Fruit fly (Drosophila melanogaster) whole organism, embryonic: Measurements from ENCODE around the gene Tsp97E.

Source experiments
- Ada2b ChIP-seq: fragments of 200-800 bp; sonication (Bioruptor generic); IDR thresholded peaks from 2 replicates; pipeline ENCODE4 v1.3.6; 2022; ENCODE audit warnings: missing biosample characterization, missing genetic modification characterization
- B-H2 ChIP-seq: fragments of 200-800 bp; sonication (Bioruptor generic); optimal IDR thresholded peaks from 2 replicates; lab custom pipeline; 2018; ENCODE audit warnings: missing biosample characterization, mild to moderate bottlenecking, missing genetic modification characterization
- CG10147 ChIP-seq: fragments of 200-800 bp; sonication (Bioruptor generic); optimal IDR thresholded peaks from 2 replicates; lab custom pipeline; 2019; ENCODE audit warnings: missing biosample characterization, mild to moderate bottlenecking, missing genetic modification characterization, moderate library complexity
- CG10654 ChIP-seq: fragments of 200-800 bp; sonication (Bioruptor generic); optimal IDR thresholded peaks from 2 replicates; lab custom pipeline; 2016; ENCODE audit warnings: missing biosample characterization, missing genetic modification characterization
- CG14441 ChIP-seq: fragments of 200-800 bp; sonication (Bioruptor generic); IDR thresholded peaks from 2 replicates; pipeline ENCODE4 v1.3.6; 2022; ENCODE audit warnings: missing biosample characterization, missing genetic modification characterization
- CG14860 ChIP-seq: fragments of 200-800 bp; sonication (Bioruptor generic); IDR thresholded peaks from 3 replicates; pipeline ENCODE4 v1.3.6; 2022; ENCODE audit warnings: missing biosample characterization, missing genetic modification characterization; ENCODE audit not compliant: partially characterized antibody
- CG17359 ChIP-seq: fragments of 200-800 bp; sonication (Bioruptor generic); optimal IDR thresholded peaks from 3 replicates; lab custom pipeline; 2018; ENCODE audit warnings: missing biosample characterization, mild to moderate bottlenecking, missing genetic modification characterization, moderate library complexity
- CG17361 ChIP-seq: fragments of 200-800 bp; sonication (Bioruptor generic); IDR thresholded peaks from 3 replicates; pipeline ENCODE4 v1.3.6; 2022; ENCODE audit warnings: missing biosample characterization, missing genetic modification characterization
- CG18764 ChIP-seq: fragments of 200-800 bp; sonication (Bioruptor generic); optimal IDR thresholded peaks from 3 replicates; lab custom pipeline; 2016; ENCODE audit warnings: missing biosample characterization, missing genetic modification characterization
- CG2129 ChIP-seq: fragments of 200-800 bp; sonication (Bioruptor generic); IDR thresholded peaks from 2 replicates; pipeline ENCODE4 v1.3.6; 2022; ENCODE audit warnings: missing biosample characterization, missing genetic modification characterization; ENCODE audit not compliant: partially characterized antibody
- CG3163 ChIP-seq: fragments of 200-800 bp; sonication (Bioruptor generic); optimal IDR thresholded peaks from 3 replicates; lab custom pipeline; 2016; ENCODE audit warnings: missing biosample characterization, missing genetic modification characterization
- CG34422 ChIP-seq: fragments of 200-800 bp; sonication (Bioruptor generic); IDR thresholded peaks from 3 replicates; pipeline ENCODE4 v1.3.6; 2022; ENCODE audit warnings: missing biosample characterization, missing genetic modification characterization
- CG4360 ChIP-seq: fragments of 200-800 bp; sonication (Bioruptor generic); IDR thresholded peaks from 2 replicates; pipeline ENCODE4 v1.3.6; 2022; ENCODE audit warnings: missing biosample characterization, missing genetic modification characterization
- CG5245 ChIP-seq: fragments of 200-800 bp; sonication (Bioruptor generic); optimal IDR thresholded peaks from 3 replicates; lab custom pipeline; 2016; ENCODE audit warnings: missing biosample characterization, missing genetic modification characterization
- CG8924 ChIP-seq: fragments of 200-800 bp; optimal IDR thresholded peaks from 3 replicates; lab custom pipeline; 2019; ENCODE audit warnings: missing biosample characterization, mild to moderate bottlenecking, missing genetic modification characterization, moderate library complexity
- CG9437 ChIP-seq: fragments of 200-800 bp; sonication (Bioruptor generic); optimal IDR thresholded peaks from 2 replicates; lab custom pipeline; 2018; ENCODE audit warnings: missing biosample characterization, mild to moderate bottlenecking, missing genetic modification characterization
- CG9609 ChIP-seq: fragments of 200-800 bp; sonication (Bioruptor generic); optimal IDR thresholded peaks from 3 replicates; lab custom pipeline; 2016; ENCODE audit warnings: missing biosample characterization, missing genetic modification characterization
- Fer2 ChIP-seq: fragments of 200-800 bp; sonication (Bioruptor generic); optimal IDR thresholded peaks from 2 replicates; lab custom pipeline; 2018; ENCODE audit warnings: missing biosample characterization, mild to moderate bottlenecking, missing genetic modification characterization, moderate library complexity
- Hmx ChIP-seq: fragments of 200-800 bp; sonication (Bioruptor generic); optimal IDR thresholded peaks from 2 replicates; lab custom pipeline; 2016; ENCODE audit warnings: missing biosample characterization, missing genetic modification characterization
- Jarid2 ChIP-seq: fragments of 200-800 bp; sonication (Bioruptor generic); optimal IDR thresholded peaks from 3 replicates; lab custom pipeline; 2017; ENCODE audit warnings: mild to moderate bottlenecking, missing biosample characterization, missing genetic modification reagents, missing genetic modification characterization
- NK7.1 ChIP-seq: fragments of 200-800 bp; sonication (Bioruptor generic); optimal IDR thresholded peaks from 3 replicates; lab custom pipeline; 2016; ENCODE audit warnings: missing biosample characterization, missing genetic modification characterization
- Nf-YC ChIP-seq: fragments of 200-800 bp; optimal IDR thresholded peaks from 3 replicates; lab custom pipeline; 2019; ENCODE audit warnings: missing biosample characterization, mild to moderate bottlenecking, missing genetic modification characterization, moderate library complexity
- NfI ChIP-seq: fragments of 200-800 bp; sonication (Bioruptor generic); optimal IDR thresholded peaks from 3 replicates; lab custom pipeline; 2018; ENCODE audit warnings: missing biosample characterization, mild to moderate bottlenecking, missing genetic modification characterization, moderate library complexity
- Oli ChIP-seq: fragments of 200-800 bp; sonication (Bioruptor generic); optimal IDR thresholded peaks from 2 replicates; lab custom pipeline; 2018; ENCODE audit warnings: missing biosample characterization, mild to moderate bottlenecking, missing genetic modification characterization, moderate library complexity
- Scr ChIP-seq: fragments of 200-800 bp; sonication (Bioruptor generic); IDR thresholded peaks from 2 replicates; pipeline ENCODE4 v1.3.6; 2022; ENCODE audit warnings: missing biosample characterization, missing genetic modification characterization; ENCODE audit not compliant: partially characterized antibody
- Sox102F ChIP-seq: fragments of 200-800 bp; sonication (Bioruptor generic); optimal IDR thresholded peaks from 2 replicates; lab custom pipeline; 2018; ENCODE audit warnings: missing biosample characterization, mild to moderate bottlenecking, missing genetic modification characterization, moderate library complexity
- Stat92E ChIP-seq, 3 experiments: fragments of >200 bp in 2 of 3; fragments of 200-800 bp in 1 of 3; sonication (Bioruptor generic) in 1 of 3; optimal IDR thresholded peaks; 2 replicates each; lab custom pipeline; 2017 to 2019; ENCODE audit warnings: missing biosample characterization in 3 of 3, missing genetic modification characterization in 3 of 3, mild to moderate bottlenecking in 1 of 3, moderate library complexity in 1 of 3
- YL-1 ChIP-seq: fragments of 200-800 bp; sonication (Bioruptor generic); optimal IDR thresholded peaks from 3 replicates; lab custom pipeline; 2017; ENCODE audit warnings: missing biosample characterization, mild to moderate bottlenecking, missing genetic modification characterization
- ash1 ChIP-seq: fragments of 200-800 bp; sonication (Bioruptor generic); optimal IDR thresholded peaks from 2 replicates; lab custom pipeline; 2018; ENCODE audit warnings: missing biosample characterization, mild to moderate bottlenecking, missing genetic modification characterization
- az2 ChIP-seq: fragments of 200-800 bp; sonication (Bioruptor generic); optimal IDR thresholded peaks from 3 replicates; lab custom pipeline; 2016; ENCODE audit warnings: missing biosample characterization, missing genetic modification characterization
- bcd ChIP-seq: fragments of 200-800 bp; sonication (Bioruptor generic); optimal IDR thresholded peaks from 2 replicates; lab custom pipeline; 2017; ENCODE audit warnings: missing biosample characterization, mild to moderate bottlenecking, missing genetic modification characterization
- chinmo ChIP-seq: fragments of 200-800 bp; sonication (Bioruptor generic); IDR thresholded peaks from 4 replicates; pipeline ENCODE4 v1.3.6; 2022; ENCODE audit warnings: missing biosample characterization, missing genetic modification characterization; ENCODE audit not compliant: partially characterized antibody
- chn ChIP-seq: fragments of 200-800 bp; sonication (Bioruptor generic); optimal IDR thresholded peaks from 2 replicates; lab custom pipeline; 2016; ENCODE audit warnings: missing biosample characterization, missing genetic modification characterization
- dimm ChIP-seq: fragments of 200-800 bp; sonication (Bioruptor generic); IDR thresholded peaks from 2 replicates; pipeline ENCODE4 v1.3.6; 2022; ENCODE audit warnings: missing biosample characterization, missing genetic modification characterization
- dysf ChIP-seq: fragments of 200-800 bp; sonication (Bioruptor generic); IDR thresholded peaks from 3 replicates; pipeline ENCODE4 v1.3.6; 2022; ENCODE audit warnings: missing biosample characterization, missing genetic modification characterization
- fd3F ChIP-seq: fragments of 200-800 bp; sonication (Bioruptor generic); optimal IDR thresholded peaks from 2 replicates; lab custom pipeline; 2018; ENCODE audit warnings: missing biosample characterization, mild to moderate bottlenecking, missing genetic modification characterization, moderate library complexity
- grau ChIP-seq: fragments of 200-800 bp; optimal IDR thresholded peaks from 3 replicates; lab custom pipeline; 2019; ENCODE audit warnings: missing biosample characterization, mild to moderate bottlenecking, missing genetic modification characterization, moderate library complexity
- hth ChIP-seq: fragments of >200 bp; optimal IDR thresholded peaks from 2 replicates; lab custom pipeline; 2017; ENCODE audit warnings: inconsistent platforms
- lmd ChIP-seq: fragments of 200-800 bp; sonication (Bioruptor generic); IDR thresholded peaks from 2 replicates; pipeline ENCODE4 v1.3.6; 2022; ENCODE audit warnings: missing biosample characterization, missing genetic modification characterization
- nau ChIP-seq: fragments of 200-800 bp; sonication (Bioruptor generic); optimal IDR thresholded peaks from 3 replicates; lab custom pipeline; 2017; ENCODE audit warnings: missing biosample characterization, mild to moderate bottlenecking, missing genetic modification characterization, missing genetic modification reagents
- rib ChIP-seq: fragments of 200-800 bp; sonication (Bioruptor generic); IDR thresholded peaks from 2 replicates; pipeline ENCODE4 v1.3.6; 2022; ENCODE audit warnings: missing biosample characterization, missing genetic modification characterization
- sd ChIP-seq: fragments of 200-800 bp; sonication (Bioruptor generic); optimal IDR thresholded peaks from 3 replicates; lab custom pipeline; 2018; ENCODE audit warnings: missing biosample characterization, mild to moderate bottlenecking, missing genetic modification characterization, moderate library complexity
- seq ChIP-seq: fragments of 200-800 bp; sonication (Bioruptor generic); IDR thresholded peaks from 2 replicates; pipeline ENCODE4 v1.3.6; 2022; ENCODE audit warnings: missing biosample characterization, missing genetic modification characterization
- so ChIP-seq: fragments of 200-800 bp; sonication (Bioruptor generic); IDR thresholded peaks from 3 replicates; pipeline ENCODE4 v1.3.6; 2022; ENCODE audit warnings: missing biosample characterization, missing genetic modification characterization
- sob ChIP-seq: fragments of 200-800 bp; sonication (Bioruptor generic); IDR thresholded peaks from 2 replicates; pipeline ENCODE4 v1.3.6; 2022; ENCODE audit warnings: missing biosample characterization, missing genetic modification characterization
- ssp ChIP-seq: fragments of 200-800 bp; sonication (Bioruptor generic); IDR thresholded peaks from 2 replicates; pipeline ENCODE4 v1.3.6; 2022; ENCODE audit warnings: missing biosample characterization, missing genetic modification characterization
- twi ChIP-seq: fragments of 200-800 bp; optimal IDR thresholded peaks from 2 replicates; lab custom pipeline; 2019; ENCODE audit warnings: missing biosample characterization, mild to moderate bottlenecking, missing genetic modification characterization, moderate library complexity
- vfl ChIP-seq: fragments of 200-800 bp; sonication (Bioruptor generic); optimal IDR thresholded peaks from 2 replicates; lab custom pipeline; 2016; ENCODE audit warnings: missing biosample characterization, missing genetic modification characterization
- wek ChIP-seq: fragments of 200-800 bp; sonication (Bioruptor generic); optimal IDR thresholded peaks from 3 replicates; lab custom pipeline; 2018; ENCODE audit warnings: missing biosample characterization, mild to moderate bottlenecking, missing genetic modification characterization, moderate library complexity
- yki ChIP-seq: fragments of >200 bp; optimal IDR thresholded peaks from 3 replicates; lab custom pipeline; 2018

Gene Tsp97E

dm6 chr3R:26915463-26915925 is 49.1 kb downstream of the Tsp97E start, which contains the start of gene CG46339 (continued):
- TF ChIP-seq CG9437 (GFP tag; lab: Kevin White, UChicago) (no peak), Ada2b (GFP tag; lab: Robert Waterston, UW) (peak; percentile 33; the same call in 1 of the 2 replicates), rib (peak; percentile 59; the same call in 1 of the 2 replicates), lmd (GFP tag; lab: Robert Waterston, UW) (peak; percentile 36), Sox102F (GFP tag; lab: Kevin White, UChicago) (peak; percentile 8), CG14441 (GFP tag; lab: Robert Waterston, UW) (0 out of 2 replicates have a peak, but pooled peaks have one; percentile 41), sd (tag; lab: Kevin White, UChicago) (peak; percentile 52), wek (GFP tag; lab: Kevin White, UChicago) (peak; percentile 38), CG9609 (GFP tag; lab: Kevin White, UChicago) (no peak), fd3F (GFP tag; lab: Kevin White, UChicago) (no peak), Stat92E (GFP tag; optimal IDR thresholded peaks at IDR 0.05; lab: Kevin White, UChicago) (no peak), yki (no peak), CG10654 (GFP tag; lab: Kevin White, UChicago) (peak; percentile 14), Fer2 (tag; lab: Kevin White, UChicago) (no peak), NK7.1 (GFP tag; lab: Kevin White, UChicago) (no peak), chinmo (GFP tag; lab: Robert Waterston, UW) (peak; percentile 91; the same call in 2 of the 4 replicates), CG17359 (tag; lab: Kevin White, UChicago) (peak; percentile 64), YL-1 (GFP tag; lab: Kevin White, UChicago) (peak; percentile 16), grau (tag; lab: Kevin White, UChicago) (peak; percentile 9), Hmx (no peak), Jarid2 (GFP tag; lab: Kevin White, UChicago) (peak; percentile 99), vfl (peak; percentile 51), CG8924 (tag; lab: Kevin White, UChicago) (peak; percentile 56), CG10147 (GFP tag; lab: Kevin White, UChicago) (peak; percentile 34), CG3163 (GFP tag; lab: Kevin White, UChicago) (no peak), so (GFP tag; lab: Robert Waterston, UW) (peak; percentile 59; the same call in 1 of the 3 replicates), twi (tag; lab: Kevin White, UChicago) (no peak), CG34422 (GFP tag; lab: Robert Waterston, UW) (peak; percentile 66; the same call in 1 of the 3 replicates), nau (GFP tag; lab: Kevin White, UChicago) (peak; percentile 66), ash1 (GFP tag; lab: Kevin White, UChicago) (peak; percentile 79), CG17361 (peak; percentile 72; the same call in 2 of the 3 replicates), CG14860 (no peak), Oli (tag; lab: Kevin White, UChicago) (no peak), Nf-YC (tag; lab: Kevin White, UChicago) (peak; percentile 41), dysf (GFP tag; lab: Robert Waterston, UW) (peak; percentile 56; the same call in 2 of the 3 replicates), dimm (no peak), chn (GFP tag; lab: Kevin White, UChicago) (no peak), seq (peak; percentile 32; the same call in 1 of the 2 replicates), CG4360 (GFP tag; lab: Robert Waterston, UW) (no peak), sob (GFP tag; lab: Robert Waterston, UW) (peak; percentile 79), Scr (GFP tag; lab: Robert Waterston, UW) (peak; percentile 37), CG18764 (GFP tag; lab: Kevin White, UChicago) (peak; percentile 31), CG5245 (GFP tag; lab: Kevin White, UChicago) (no peak), CG2129 (GFP tag; lab: Robert Waterston, UW) (no peak), bcd (GFP tag; lab: Kevin White, UChicago) (peak; percentile 48), ssp (GFP tag; lab: Robert Waterston, UW) (no peak), hth (lab: Kevin White, UChicago) (no peak), B-H2 (GFP tag; lab: Kevin White, UChicago) (peak; percentile 90), az2 (GFP tag; lab: Kevin White, UChicago) (no peak), NfI (GFP tag; lab: Kevin White, UChicago) (peak; percentile 19)
